Worm (Caenorhabditis elegans) whole organism, late embryonic: ENCODE results near the gene nhr-127.

ENCODE experiments used
- K09A11.1 ChIP-seq: sonication (generic microtip); optimal IDR thresholded peaks from 2 replicates; lab custom pipeline; 2017; ENCODE audit warnings: antibody characterized with exemption, mild to moderate bottlenecking, missing genetic modification characterization, missing compliant biosample characterization; ENCODE audit not compliant: insufficient read depth
- T23F11.4 ChIP-seq: fragments of 200-800 bp; sonication (Bioruptor generic); optimal IDR thresholded peaks from 2 replicates; lab custom pipeline; 2018; ENCODE audit warnings: mild to moderate bottlenecking, missing genetic modification characterization, missing compliant biosample characterization
- Y22D7AL.16 ChIP-seq: sonication (generic microtip); optimal IDR thresholded peaks from 2 replicates; lab custom pipeline; 2016; ENCODE audit warnings: missing genetic modification characterization, missing compliant biosample characterization
- ama-1 ChIP-seq: fragments of 150-350 bp; optimal IDR thresholded peaks from 2 replicates; lab custom pipeline; 2014
- ceh-14 ChIP-seq: sonication (generic microtip); optimal IDR thresholded peaks from 2 replicates; lab custom pipeline; 2016; ENCODE audit warnings: missing genotype, missing genetic modification characterization, missing compliant biosample characterization
- ceh-18 ChIP-seq: sonication (generic microtip); optimal IDR thresholded peaks from 2 replicates; lab custom pipeline; 2016; ENCODE audit warnings: missing genetic modification characterization, missing compliant biosample characterization
- ceh-22 ChIP-seq: sonication (generic microtip); optimal IDR thresholded peaks from 2 replicates; lab custom pipeline; 2017; ENCODE audit warnings: missing biosample characterization, missing genetic modification characterization
- ceh-24 ChIP-seq: sonication (generic microtip); optimal IDR thresholded peaks from 2 replicates; lab custom pipeline; 2016; ENCODE audit warnings: mild to moderate bottlenecking, missing genetic modification characterization, missing compliant biosample characterization
- ceh-30 ChIP-seq: fragments of 150-350 bp; optimal IDR thresholded peaks from 2 replicates; lab custom pipeline; 2014; ENCODE audit warnings: missing biosample characterization, missing genetic modification characterization
- ceh-9 ChIP-seq: sonication (generic microtip); optimal IDR thresholded peaks from 2 replicates; lab custom pipeline; 2016; ENCODE audit warnings: mild to moderate bottlenecking, missing genetic modification characterization, inconsistent platforms, missing compliant biosample characterization
- dve-1 ChIP-seq: sonication (generic microtip); optimal IDR thresholded peaks from 2 replicates; lab custom pipeline; 2017; ENCODE audit warnings: antibody characterized with exemption, mild to moderate bottlenecking, missing genetic modification characterization, missing compliant biosample characterization
- elt-2 ChIP-seq: sonication (generic microtip); optimal IDR thresholded peaks from 2 replicates; lab custom pipeline; 2016; ENCODE audit warnings: missing genetic modification reagents, missing genetic modification characterization, missing compliant biosample characterization
- fax-1 ChIP-seq: sonication (generic microtip); optimal IDR thresholded peaks from 2 replicates; lab custom pipeline; 2016; ENCODE audit warnings: missing genotype, missing genetic modification characterization, missing compliant biosample characterization
- fkh-6 ChIP-seq: sonication (generic microtip); optimal IDR thresholded peaks from 2 replicates; lab custom pipeline; 2016; ENCODE audit warnings: missing genetic modification characterization, missing compliant biosample characterization
- gmeb-2 ChIP-seq: sonication (generic microtip); optimal IDR thresholded peaks from 2 replicates; lab custom pipeline; 2016; ENCODE audit warnings: missing genetic modification characterization, inconsistent platforms, missing compliant biosample characterization
- hlh-13 ChIP-seq: fragments of 200-800 bp; sonication (Bioruptor generic); optimal IDR thresholded peaks from 2 replicates; lab custom pipeline; 2018; ENCODE audit warnings: mild to moderate bottlenecking, missing genetic modification characterization, missing compliant biosample characterization
- hlh-15 ChIP-seq: sonication (generic microtip); optimal IDR thresholded peaks from 2 replicates; lab custom pipeline; 2016; ENCODE audit warnings: missing genetic modification characterization, missing compliant biosample characterization
- hlh-30 ChIP-seq: sonication (generic microtip); optimal IDR thresholded peaks from 2 replicates; lab custom pipeline; 2017; ENCODE audit warnings: antibody characterized with exemption, missing genetic modification characterization, missing compliant biosample characterization; ENCODE audit not compliant: insufficient read depth
- madf-2 ChIP-seq: sonication (generic microtip); optimal IDR thresholded peaks from 2 replicates; lab custom pipeline; 2017; ENCODE audit warnings: missing genetic modification characterization, missing compliant biosample characterization
- mec-3 ChIP-seq: sonication (generic microtip); optimal IDR thresholded peaks from 2 replicates; lab custom pipeline; 2016; ENCODE audit warnings: borderline replicate concordance, missing genetic modification characterization, missing compliant biosample characterization
- nhr-232 ChIP-seq: sonication (generic microtip); optimal IDR thresholded peaks from 2 replicates; lab custom pipeline; 2016; ENCODE audit warnings: missing genetic modification characterization, missing compliant biosample characterization
- pag-3 ChIP-seq: sonication (generic microtip); optimal IDR thresholded peaks from 2 replicates; lab custom pipeline; 2016; ENCODE audit warnings: missing compliant biosample characterization, missing genetic modification characterization, borderline replicate concordance
- pax-1 ChIP-seq: fragments of 150-350 bp; optimal IDR thresholded peaks from 2 replicates; lab custom pipeline; 2014; ENCODE audit warnings: missing biosample characterization, missing genetic modification characterization
- pqm-1 ChIP-seq: sonication (generic microtip); optimal IDR thresholded peaks from 2 replicates; lab custom pipeline; 2016; ENCODE audit warnings: missing genetic modification characterization, missing compliant biosample characterization
- ref-2 ChIP-seq: sonication (generic microtip); optimal IDR thresholded peaks from 2 replicates; lab custom pipeline; 2016; ENCODE audit warnings: missing genetic modification characterization, missing compliant biosample characterization
- sox-2 ChIP-seq: fragments of 200-800 bp; sonication (Bioruptor generic); IDR thresholded peaks from 2 replicates; pipeline ENCODE4 v1.3.6; 2022; ENCODE audit warnings: missing genetic modification reagents, missing genetic modification characterization, missing compliant biosample characterization
- sox-4 ChIP-seq: sonication (generic microtip); optimal IDR thresholded peaks from 2 replicates; lab custom pipeline; 2017; ENCODE audit warnings: mild to moderate bottlenecking, missing genetic modification characterization, inconsistent platforms, missing compliant biosample characterization
- tbx-2 ChIP-seq: sonication (generic microtip); optimal IDR thresholded peaks from 2 replicates; lab custom pipeline; 2016; ENCODE audit warnings: missing genetic modification characterization, missing compliant biosample characterization
- ttx-3 ChIP-seq: sonication (generic microtip); optimal IDR thresholded peaks from 2 replicates; lab custom pipeline; 2016; ENCODE audit warnings: missing genetic modification reagents, missing genetic modification characterization, missing compliant biosample characterization
- unc-3 ChIP-seq, 2 experiments: fragments of 200-800 bp in 1 of 2; sonication (Bioruptor generic) in 1 of 2; sonication (generic microtip) in 1 of 2; conservative IDR thresholded peaks in 1 of 2; optimal IDR thresholded peaks in 1 of 2; 2 replicates each; pipeline versions ENCODE4 v1.3.6 to Lab custom; 2016 to 2022; ENCODE audit warnings: missing compliant biosample characterization in 2 of 2, missing genetic modification characterization in 2 of 2, missing genetic modification reagents in 1 of 2
- unc-55 ChIP-seq: sonication (generic microtip); optimal IDR thresholded peaks from 2 replicates; lab custom pipeline; 2017; ENCODE audit warnings: missing biosample characterization, missing genetic modification reagents, missing genetic modification characterization
- unc-86 ChIP-seq: sonication (generic microtip); optimal IDR thresholded peaks from 2 replicates; lab custom pipeline; 2016; ENCODE audit warnings: missing genetic modification characterization, missing compliant biosample characterization
- zip-5 ChIP-seq: sonication (generic microtip); optimal IDR thresholded peaks from 2 replicates; lab custom pipeline; 2016; ENCODE audit warnings: missing genetic modification characterization, missing compliant biosample characterization
- ztf-16 ChIP-seq: sonication (generic microtip); optimal IDR thresholded peaks from 2 replicates; lab custom pipeline; 2017; ENCODE audit warnings: missing genetic modification characterization, missing compliant biosample characterization

Gene nhr-127

DNA sequence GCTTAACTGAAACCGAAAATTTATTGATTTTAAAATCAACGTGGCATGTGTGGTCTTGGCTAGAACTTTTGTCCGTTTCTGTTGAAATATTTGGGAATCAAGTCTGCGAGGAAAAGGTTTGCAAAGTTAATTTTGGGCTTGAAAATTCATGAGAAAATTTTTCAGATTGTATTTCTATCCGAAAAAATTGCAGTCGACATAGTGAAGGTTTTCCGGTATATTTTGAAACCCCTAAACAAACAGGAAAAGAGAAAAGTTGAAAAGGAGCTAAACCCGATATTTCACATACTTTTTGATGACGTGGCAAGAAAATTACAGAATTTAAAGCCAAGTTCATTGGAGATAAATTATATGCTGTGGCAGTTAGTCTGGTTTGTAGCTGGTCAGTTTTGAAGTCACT, at the start of gene nhr-127:
Gene nhr-127, plus strand, starts transcription at position 301 of the 400 bp plus-strand sequence.
- TF ChIP-seq ama-1 (lab: Kevin White, UChicago) = no peak
- no peak for TF ChIP-seq hlh-15 (tag; lab: Kevin White, UChicago)
- no peak for TF ChIP-seq unc-3 (GFP tag; conservative IDR thresholded peaks at IDR 0.05; lab: Robert Waterston, UW)
- no peak for TF ChIP-seq unc-3 (tag; optimal IDR thresholded peaks at IDR 0.05; lab: Kevin White, UChicago)
- TF ChIP-seq ceh-18 (tag; lab: Kevin White, UChicago) = no peak
- TF ChIP-seq elt-2 (tag; lab: Kevin White, UChicago) = no peak
- TF ChIP-seq, all 69 proteins: peak for 0

DNA sequence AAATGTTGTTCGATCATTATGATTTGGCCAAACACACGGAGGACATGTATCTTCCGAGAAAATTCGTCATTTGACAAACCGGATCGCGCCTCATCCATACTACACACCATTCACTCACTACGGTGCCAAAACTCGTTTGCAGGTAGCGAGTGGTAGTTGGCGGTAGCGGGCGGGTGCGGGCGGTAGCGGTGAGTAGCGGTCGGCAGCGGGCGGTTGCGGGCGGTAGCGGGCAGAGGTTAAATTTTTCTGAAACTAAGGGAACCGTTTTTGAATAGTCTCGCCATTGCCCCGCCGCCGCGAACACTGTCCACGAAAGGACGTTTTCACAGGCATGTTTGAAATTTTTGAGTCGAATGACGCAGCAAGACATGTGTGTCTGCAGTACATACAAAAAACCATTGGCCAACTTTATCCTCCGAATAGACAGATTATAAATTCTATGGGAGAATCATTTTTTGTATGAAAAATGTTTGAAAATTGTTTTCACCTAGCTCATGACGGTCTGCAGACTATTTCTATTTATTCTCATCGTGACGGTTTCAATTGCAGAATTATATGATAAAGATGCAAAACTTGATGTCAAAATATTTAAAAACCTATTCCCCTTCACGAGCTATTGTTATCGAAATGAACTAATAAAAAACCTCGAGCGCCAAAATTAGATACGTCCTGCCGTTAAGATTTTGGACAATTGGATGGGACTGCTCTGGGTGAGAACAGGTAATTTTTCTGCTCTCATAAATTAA, 49.4 kb upstream of the nhr-127 start, which contains the start of gene F11A5.16:
Gene F11A5.16, plus strand, starts transcription at position 696 of the 746 bp plus-strand sequence.
- no peak for TF ChIP-seq unc-55 (GFP tag; lab: Kevin White, UChicago)
- no peak for TF ChIP-seq ref-2
- TF ChIP-seq T23F11.4 (GFP tag; lab: Kevin White, UChicago) = no peak
- TF ChIP-seq mec-3 = no peak
- TF ChIP-seq hlh-30 (tag; lab: Kevin White, UChicago) = no peak
- no peak for TF ChIP-seq ceh-30 (tag; lab: Kevin White, UChicago)
- TF ChIP-seq ttx-3 (tag; lab: Kevin White, UChicago) = no peak
- TF ChIP-seq ceh-22 (tag; lab: Kevin White, UChicago) = no peak
- TF ChIP-seq ceh-14 (tag; lab: Kevin White, UChicago) = no peak
- no peak for TF ChIP-seq pax-1 (tag; lab: Kevin White, UChicago)
- no peak for TF ChIP-seq gmeb-2 (tag; lab: Kevin White, UChicago)
- TF ChIP-seq ceh-9 (tag; lab: Kevin White, UChicago) = no peak
- TF ChIP-seq Y22D7AL.16 (tag; lab: Kevin White, UChicago) = no peak

- TF ChIP-seq fax-1 (tag; lab: Kevin White, UChicago) = no peak
- no peak for TF ChIP-seq mec-3
- TF ChIP-seq gmeb-2 (tag; lab: Kevin White, UChicago) = no peak
- TF ChIP-seq zip-5 (tag; lab: Kevin White, UChicago) = no peak
- no peak for TF ChIP-seq ztf-16 (tag; lab: Kevin White, UChicago)
- TF ChIP-seq ceh-9 (tag; lab: Kevin White, UChicago) = no peak
- no peak for TF ChIP-seq fkh-6
- no peak for TF ChIP-seq madf-2 (tag; lab: Kevin White, UChicago)
- no peak for TF ChIP-seq pqm-1 (tag; lab: Kevin White, UChicago)
- no peak for TF ChIP-seq ceh-30 (tag; lab: Kevin White, UChicago)
- no peak for TF ChIP-seq tbx-2
- no peak for TF ChIP-seq dve-1
- no peak for TF ChIP-seq hlh-30 (tag; lab: Kevin White, UChicago)
- TF ChIP-seq nhr-232 (tag; lab: Kevin White, UChicago) = no peak
- no peak for TF ChIP-seq ceh-24 (tag; lab: Kevin White, UChicago)
- no peak for TF ChIP-seq pag-3 (tag; lab: Kevin White, UChicago)
Measured at ce11 chrV:16211713-16212112, 48.1 kb upstream of the nhr-127 start.

ce11 chrV:16213323-16213722, 46.5 kb upstream of the nhr-127 start:
- no peak for TF ChIP-seq ceh-30 (tag; lab: Kevin White, UChicago)
- no peak for TF ChIP-seq K09A11.1 (tag; lab: Kevin White, UChicago)
- no peak for TF ChIP-seq unc-86 (tag; lab: Kevin White, UChicago)
- no peak for TF ChIP-seq madf-2 (tag; lab: Kevin White, UChicago)
- TF ChIP-seq sox-4 = no peak
- TF ChIP-seq fax-1 (tag; lab: Kevin White, UChicago) = no peak
- no peak for TF ChIP-seq hlh-13 (GFP tag; lab: Kevin White, UChicago)
- TF ChIP-seq sox-2 = no peak
- TF ChIP-seq hlh-30 (tag; lab: Kevin White, UChicago) = no peak
- TF ChIP-seq, all 69 proteins: peak for 0
